Worm (Caenorhabditis elegans) whole organism, L4 larva: ENCODE data around the gene clec-8.

Source experiments
- T26A8.4 ChIP-seq: fragments of 200-800 bp; sonication (Bioruptor generic); IDR thresholded peaks from 2 replicates; pipeline ENCODE4 v1.3.6; 2022; ENCODE audit warnings: missing genetic modification characterization, missing compliant biosample characterization
- Y75B8A.6 ChIP-seq: fragments of 200-800 bp; sonication (Bioruptor generic); IDR thresholded peaks from 2 replicates; pipeline ENCODE4 v1.3.6; 2022; ENCODE audit warnings: missing genetic modification reagents, missing genetic modification characterization, missing compliant biosample characterization
- ZK337.2 ChIP-seq: fragments of 200-800 bp; sonication (Bioruptor generic); IDR thresholded peaks from 2 replicates; pipeline ENCODE4 v1.3.6; 2022; ENCODE audit warnings: missing genetic modification reagents, missing genetic modification characterization, missing compliant biosample characterization
- ama-1 ChIP-seq: fragments of 150-350 bp; optimal IDR thresholded peaks from 2 replicates; lab custom pipeline; 2014; ENCODE audit warnings: inconsistent platforms, mixed read lengths
- ceh-44 ChIP-seq: fragments of 200-800 bp; sonication (Bioruptor generic); IDR thresholded peaks from 2 replicates; pipeline ENCODE4 v1.3.6; 2022; ENCODE audit warnings: missing genetic modification reagents, missing genetic modification characterization, missing compliant biosample characterization
- daf-16 ChIP-seq, 3 experiments: sonication (generic microtip); optimal IDR thresholded peaks; 2 replicates each; lab custom pipeline; 2016 to 2017; ENCODE audit warnings: missing genetic modification characterization in 3 of 3, missing genetic modification reagents in 3 of 3, mild to moderate bottlenecking in 2 of 3, missing compliant biosample characterization in 2 of 3, missing biosample characterization in 1 of 3, moderate library complexity in 1 of 3
- madf-9 ChIP-seq: fragments of 200-800 bp; sonication (Bioruptor generic); conservative IDR thresholded peaks from 2 replicates; pipeline ENCODE4 v1.3.6; 2022; ENCODE audit warnings: missing genetic modification reagents, missing genetic modification characterization, missing compliant biosample characterization
- snpc-1.2 ChIP-seq: fragments of 200-800 bp; sonication (Bioruptor generic); IDR thresholded peaks from 2 replicates; pipeline ENCODE4 v1.3.6; 2022; ENCODE audit warnings: missing genetic modification reagents, missing genetic modification characterization, missing compliant biosample characterization
- unc-39 ChIP-seq: sonication (generic microtip); optimal IDR thresholded peaks from 2 replicates; lab custom pipeline; 2017; ENCODE audit warnings: missing biosample characterization, missing genetic modification characterization

Gene clec-8

ce11 chrII:12527947-12528346 lies 49.9 kb downstream of the clec-8 start, which contains the start of gene srx-119:
srx-119 (plus strand) TSS chrII:12528247.
- TF ChIP-seq daf-16 (GFP tag; optimal IDR thresholded peaks at IDR 0.05; lab: Kevin White, UChicago) (no peak), daf-16 (tag; optimal IDR thresholded peaks at IDR 0.05; lab: Kevin White, UChicago) (no peak), ama-1 (lab: Kevin White, UChicago) (no peak), Y75B8A.6 (GFP tag; lab: Robert Waterston, UW) (no peak), T26A8.4 (no peak), madf-9 (GFP tag; lab: Robert Waterston, UW) (no peak), unc-39 (no peak), ceh-44 (GFP tag; lab: Robert Waterston, UW) (no peak), ZK337.2 (GFP tag; lab: Robert Waterston, UW) (no peak), snpc-1.2 (GFP tag; lab: Robert Waterston, UW) (no peak)
